Worm (Caenorhabditis elegans): ENCODE data around the gene ifd-2.

ce11 chrX:802478-802877, 13.3 kb downstream of the ifd-2 start, which contains the start of gene gtr-1:
- TF ChIP-seq snpc-4 (tag; optimal IDR thresholded peaks at IDR 0.05) (no peak), unc-55 (GFP tag; optimal IDR thresholded peaks at IDR 0.05) (no peak), unc-62 (GFP tag; optimal IDR thresholded peaks at IDR 0.05) (no peak), mdl-1 (tag; optimal IDR thresholded peaks at IDR 0.05) (no peak), fos-1 (tag; optimal IDR thresholded peaks at IDR 0.05) (no peak), blmp-1 (tag; optimal IDR thresholded peaks at IDR 0.05; ENCODE audit: insufficient read depth) (no peak), nhr-129 (tag; optimal IDR thresholded peaks at IDR 0.05) (no peak), ceh-82 (tag; optimal IDR thresholded peaks at IDR 0.05) (no peak), ama-1 (optimal IDR thresholded peaks at IDR 0.05) (no peak), nhr-11 (tag; optimal IDR thresholded peaks at IDR 0.05) (no peak), R02D3.7 (tag; optimal IDR thresholded peaks at IDR 0.05) (no peak), lin-13 (GFP tag; optimal IDR thresholded peaks at IDR 0.05) (no peak)

Data from whole organism, L2 larva.